Worm (Caenorhabditis elegans) whole organism, L2 larva: ENCODE measurements around the gene twk-7.

Experiments used
- ZK546.5 ChIP-seq: sonication (generic microtip); optimal IDR thresholded peaks from 2 replicates; lab custom pipeline; 2017; ENCODE audit warnings: missing biosample characterization, missing genetic modification characterization
- ama-1 ChIP-seq: fragments of 150-350 bp; optimal IDR thresholded peaks from 2 replicates; lab custom pipeline; 2018; ENCODE audit warnings: inconsistent platforms
- blmp-1 ChIP-seq: sonication (generic microtip); optimal IDR thresholded peaks from 2 replicates; lab custom pipeline; 2017; ENCODE audit warnings: missing genetic modification characterization, mild to moderate bottlenecking, missing compliant biosample characterization, antibody characterized with exemption, moderate library complexity; ENCODE audit not compliant: insufficient read depth
- ceh-16 ChIP-seq: fragments of 150-350 bp; optimal IDR thresholded peaks from 2 replicates; lab custom pipeline; 2014; ENCODE audit warnings: missing biosample characterization, missing genetic modification characterization
- egl-27 ChIP-seq: sonication (generic microtip); optimal IDR thresholded peaks from 3 replicates; lab custom pipeline; 2017; ENCODE audit warnings: missing biosample characterization, missing genetic modification reagents, missing genetic modification characterization
- mbf-1 ChIP-seq: sonication (generic microtip); optimal IDR thresholded peaks from 2 replicates; lab custom pipeline; 2017; ENCODE audit warnings: missing biosample characterization, missing genetic modification characterization
- nhr-11 ChIP-seq: fragments of 150-350 bp; optimal IDR thresholded peaks from 2 replicates; lab custom pipeline; 2014; ENCODE audit warnings: missing biosample characterization, missing genetic modification characterization
- nhr-237 ChIP-seq: fragments of 150-350 bp; optimal IDR thresholded peaks from 2 replicates; lab custom pipeline; 2014; ENCODE audit warnings: missing biosample characterization, missing genetic modification characterization
- skn-1 ChIP-seq: sonication (generic microtip); optimal IDR thresholded peaks from 2 replicates; lab custom pipeline; 2017; ENCODE audit warnings: missing biosample characterization, missing genetic modification characterization
- sma-3 ChIP-seq: sonication (generic microtip); optimal IDR thresholded peaks from 2 replicates; lab custom pipeline; 2016; ENCODE audit warnings: missing genetic modification reagents, missing genetic modification characterization, missing compliant biosample characterization
- unc-55 ChIP-seq: fragments of 150-350 bp; sonication (generic microtip); optimal IDR thresholded peaks from 3 replicates; lab custom pipeline; 2014; ENCODE audit warnings: missing biosample characterization, missing genetic modification reagents, missing genetic modification characterization
- unc-62 ChIP-seq: fragments of 150-350 bp; optimal IDR thresholded peaks from 2 replicates; lab custom pipeline; 2014; ENCODE audit warnings: missing biosample characterization, missing genetic modification reagents, missing genetic modification characterization

ce11 chrIII:8597770-8598169, 45.8 kb downstream of the twk-7 start, which contains the start of gene ztf-30:
- no peak for TF ChIP-seq skn-1
- no peak for TF ChIP-seq sma-3 (GFP tag; lab: Kevin White, UChicago)
- TF ChIP-seq ama-1 (lab: Kevin White, UChicago), result no peak
- no peak for TF ChIP-seq blmp-1 (tag; lab: Kevin White, UChicago)
- no peak for TF ChIP-seq nhr-11 (tag; lab: Kevin White, UChicago)
- no peak for TF ChIP-seq ceh-16
- no peak for TF ChIP-seq unc-55
- no peak for TF ChIP-seq unc-62 (GFP tag; lab: Kevin White, UChicago)
- TF ChIP-seq egl-27 (tag; lab: Kevin White, UChicago), result no peak
- no peak for TF ChIP-seq ZK546.5
- no peak for TF ChIP-seq nhr-237 (tag; lab: Kevin White, UChicago)
- TF ChIP-seq mbf-1 (tag; lab: Kevin White, UChicago), result no peak
